Worm (Caenorhabditis elegans) whole organism, midembryonic: Measurements from ENCODE around the gene acy-3.

Experiments used
- T22C8.4 ChIP-seq: fragments of 200-800 bp; sonication (Bioruptor generic); IDR thresholded peaks from 2 replicates; pipeline ENCODE4 v1.3.6; 2022; ENCODE audit warnings: missing genetic modification characterization, missing compliant biosample characterization
- cog-1 ChIP-seq: sonication (generic microtip); optimal IDR thresholded peaks from 2 replicates; lab custom pipeline; 2016; ENCODE audit warnings: missing genetic modification characterization, missing compliant biosample characterization
- flt-1 ChIP-seq: fragments of 200-800 bp; sonication (Bioruptor generic); IDR thresholded peaks from 2 replicates; pipeline ENCODE4 v1.3.6; 2022; ENCODE audit warnings: missing genetic modification characterization, missing compliant biosample characterization
- klf-2 ChIP-seq: fragments of 200-800 bp; sonication (Bioruptor generic); conservative IDR thresholded peaks from 2 replicates; pipeline ENCODE4 v1.3.6; 2022; ENCODE audit warnings: missing genetic modification reagents, missing genetic modification characterization, missing compliant biosample characterization
- med-1 ChIP-seq: sonication (generic microtip); optimal IDR thresholded peaks from 2 replicates; lab custom pipeline; 2017; ENCODE audit warnings: missing genetic modification characterization, mild to moderate bottlenecking, missing compliant biosample characterization, antibody characterized with exemption, missing genetic modification reagents; ENCODE audit not compliant: insufficient read depth
- ref-1 ChIP-seq: fragments of 200-800 bp; sonication (Bioruptor generic); conservative IDR thresholded peaks from 2 replicates; pipeline ENCODE4 v1.3.6; 2022; ENCODE audit warnings: missing genetic modification reagents, missing genetic modification characterization, missing compliant biosample characterization
- tab-1 ChIP-seq: fragments of 200-800 bp; sonication (Bioruptor generic); IDR thresholded peaks from 2 replicates; pipeline ENCODE4 v1.3.6; 2022; ENCODE audit warnings: missing genetic modification characterization, missing compliant biosample characterization
- ztf-23 ChIP-seq: fragments of 200-800 bp; sonication (Bioruptor generic); IDR thresholded peaks from 2 replicates; pipeline ENCODE4 v1.3.6; 2022; ENCODE audit warnings: missing genetic modification reagents, missing genetic modification characterization, missing compliant biosample characterization
- ztf-29 ChIP-seq: fragments of 200-800 bp; sonication (Bioruptor generic); IDR thresholded peaks from 2 replicates; pipeline ENCODE4 v1.3.6; 2022; ENCODE audit warnings: missing genetic modification reagents, missing genetic modification characterization, missing compliant biosample characterization

DNA sequence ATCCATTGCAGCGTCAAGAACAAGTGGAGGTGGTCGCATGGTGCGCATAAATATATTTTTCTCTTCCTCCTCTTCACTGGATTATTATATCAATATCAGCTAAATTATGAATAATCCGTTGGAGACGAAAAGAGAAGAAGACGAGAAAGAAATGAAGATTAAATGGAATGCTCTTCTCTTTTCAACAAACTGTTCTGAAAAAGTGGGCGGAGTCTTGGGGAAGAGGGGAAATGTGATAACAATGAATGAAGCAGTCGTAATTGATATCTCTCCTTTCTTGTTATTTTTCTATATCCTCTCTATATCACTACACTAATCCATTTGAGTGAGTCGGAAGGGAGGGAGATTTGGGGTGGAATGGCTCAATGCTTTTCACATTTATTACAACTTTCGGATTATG, 27.0 kb downstream of the acy-3 start, which contains the start of gene arcp-1:
- TF ChIP-seq ztf-29 (GFP tag; lab: Robert Waterston, UW) (no peak), ztf-23 (GFP tag; lab: Robert Waterston, UW) (no peak), klf-2 (GFP tag; lab: Robert Waterston, UW) (no peak), med-1 (GFP tag; lab: Kevin White, UChicago) (no peak), flt-1 (GFP tag; lab: Robert Waterston, UW) (no peak), tab-1 (GFP tag; lab: Robert Waterston, UW) (no peak), cog-1 (tag; lab: Kevin White, UChicago) (no peak), T22C8.4 (GFP tag; lab: Robert Waterston, UW) (no peak), ref-1 (no peak)
